Fruit fly (Drosophila melanogaster): ENCODE measurements around the gene wnd.

Gene wnd

DNA sequence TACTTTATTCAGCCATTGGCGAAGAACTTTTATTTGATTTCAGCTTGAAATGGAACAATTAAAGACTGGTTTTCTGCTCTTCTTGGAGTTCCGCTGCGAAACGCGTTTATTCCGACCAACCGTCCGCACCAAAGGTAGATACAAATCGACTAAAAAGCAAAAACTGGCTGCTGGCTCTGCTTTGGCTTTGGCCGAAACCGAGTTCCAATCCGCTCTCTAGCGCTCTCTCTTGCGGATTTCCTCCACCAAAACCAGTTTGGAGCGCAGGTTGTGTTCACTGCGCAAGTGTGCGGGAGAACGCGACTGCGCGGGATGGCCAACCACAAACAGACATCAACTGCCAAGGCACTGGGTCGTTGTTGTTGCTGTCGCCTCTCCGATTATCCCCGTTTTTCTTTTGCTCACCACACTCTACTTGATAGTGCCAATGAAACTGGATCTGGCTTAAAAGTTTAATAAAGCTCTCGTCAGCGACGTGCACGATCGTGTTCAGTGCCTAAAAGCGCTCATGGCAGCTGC is at the start of gene wnd:
wnd (minus strand) TSS at position 306 of the 519 bp plus-strand sequence.
- TF ChIP-seq foxo (GFP tag; optimal IDR thresholded peaks at IDR 0.05) (no peak), sage (GFP tag; optimal IDR thresholded peaks at IDR 0.05) (peak; percentile 56), sv (GFP tag; optimal IDR thresholded peaks at IDR 0.05) (no peak), fru (GFP tag; optimal IDR thresholded peaks at IDR 0.05) (no peak), Myc (optimal IDR thresholded peaks at IDR 0.05) (no peak), ey (GFP tag; optimal IDR thresholded peaks at IDR 0.05) (no peak), Sp1 (GFP tag; optimal IDR thresholded peaks at IDR 0.05) (no peak), dsf (GFP tag; optimal IDR thresholded peaks at IDR 0.05; ENCODE audit: borderline replicate concordance) (no peak), Dif (GFP tag; optimal IDR thresholded peaks at IDR 0.05; ENCODE audit: partially characterized antibody) (peak; percentile 93), GATAd (GFP tag; optimal IDR thresholded peaks at IDR 0.05) (no peak), N (GFP tag; optimal IDR thresholded peaks at IDR 0.05) (no peak), CrebA (GFP tag; optimal IDR thresholded peaks at IDR 0.05; ENCODE audit: borderline replicate concordance) (peak; percentile 40), HLH106 (tag; optimal IDR thresholded peaks at IDR 0.05) (no peak), Hr78 (GFP tag; optimal IDR thresholded peaks at IDR 0.05) (no peak), h (GFP tag; optimal IDR thresholded peaks at IDR 0.05) (no peak), CG9705 (GFP tag; optimal IDR thresholded peaks at IDR 0.05) (no peak), CG32264 (GFP tag; optimal IDR thresholded peaks at IDR 0.05) (no peak), br (GFP tag; optimal IDR thresholded peaks at IDR 0.05) (peak; percentile 9), psq (GFP tag; optimal IDR thresholded peaks at IDR 0.05) (peak; percentile 82), dl (GFP tag; optimal IDR thresholded peaks at IDR 0.05; ENCODE audit: insufficient read depth in 1 of 2, partially characterized antibody in 2 of 2) (peak; percentile 81 to 88), OdsH (GFP tag; optimal IDR thresholded peaks at IDR 0.05) (no peak), brk (GFP tag; optimal IDR thresholded peaks at IDR 0.05) (no peak), Mio (GFP tag; optimal IDR thresholded peaks at IDR 0.05) (no peak), Abd-B (GFP tag; optimal IDR thresholded peaks at IDR 0.05) (no peak), lola (GFP tag; optimal IDR thresholded peaks at IDR 0.05) (no peak), Hr83 (GFP tag; optimal IDR thresholded peaks at IDR 0.05; ENCODE audit: poor library complexity, severe bottlenecking) (no peak), Dfd (GFP tag; optimal IDR thresholded peaks at IDR 0.05) (no peak), usp (GFP tag; optimal IDR thresholded peaks at IDR 0.05) (no peak), Rel (GFP tag; optimal IDR thresholded peaks at IDR 0.05) (peak; percentile 16), Rel (tag; optimal IDR thresholded peaks at IDR 0.05) (no peak), Jra (GFP tag; optimal IDR thresholded peaks at IDR 0.05) (no peak), jim (GFP tag; optimal IDR thresholded peaks at IDR 0.05) (no peak), tai (GFP tag; optimal IDR thresholded peaks at IDR 0.05) (no peak), Hnf4 (GFP tag; optimal IDR thresholded peaks at IDR 0.05) (no peak), Vsx2 (GFP tag; optimal IDR thresholded peaks at IDR 0.05; ENCODE audit: partially characterized antibody) (peak; percentile 94), dmrt93B (GFP tag; optimal IDR thresholded peaks at IDR 0.05) (no peak), rgr (GFP tag; optimal IDR thresholded peaks at IDR 0.05) (no peak), woc (GFP tag; optimal IDR thresholded peaks at IDR 0.05) (no peak), pan (optimal IDR thresholded peaks at IDR 0.05) (no peak)

- TF ChIP-seq usp (GFP tag; optimal IDR thresholded peaks at IDR 0.05) (no peak), ey (GFP tag; optimal IDR thresholded peaks at IDR 0.05) (no peak), foxo (GFP tag; optimal IDR thresholded peaks at IDR 0.05) (no peak), Vsx2 (GFP tag; optimal IDR thresholded peaks at IDR 0.05; ENCODE audit: partially characterized antibody) (no peak), GATAd (GFP tag; optimal IDR thresholded peaks at IDR 0.05) (no peak), Mio (GFP tag; optimal IDR thresholded peaks at IDR 0.05) (no peak), brk (GFP tag; optimal IDR thresholded peaks at IDR 0.05) (no peak), Dif (GFP tag; optimal IDR thresholded peaks at IDR 0.05; ENCODE audit: partially characterized antibody) (no peak), sv (GFP tag; optimal IDR thresholded peaks at IDR 0.05) (no peak), CrebA (GFP tag; optimal IDR thresholded peaks at IDR 0.05; ENCODE audit: borderline replicate concordance) (no peak), psq (GFP tag; optimal IDR thresholded peaks at IDR 0.05) (no peak)
These were observed 47.9 kb upstream of the wnd start for dm6 chr3L:19683520-19683919.

Data from whole organism, wandering third instar larva.